Worm (Caenorhabditis elegans) whole organism, late embryonic: ENCODE measurements around the gene T22G5.3.

ENCODE experiments used
- C38D4.7 ChIP-seq: fragments of 200-800 bp; sonication (Bioruptor generic); optimal IDR thresholded peaks from 2 replicates; lab custom pipeline; 2018; ENCODE audit warnings: mild to moderate bottlenecking, missing genetic modification characterization, moderate library complexity, missing compliant biosample characterization
- K02D7.2 ChIP-seq: sonication (generic microtip); optimal IDR thresholded peaks from 2 replicates; lab custom pipeline; 2017; ENCODE audit warnings: mild to moderate bottlenecking, missing genetic modification characterization, missing compliant biosample characterization
- K09A11.1 ChIP-seq: sonication (generic microtip); optimal IDR thresholded peaks from 2 replicates; lab custom pipeline; 2017; ENCODE audit warnings: antibody characterized with exemption, mild to moderate bottlenecking, missing genetic modification characterization, missing compliant biosample characterization; ENCODE audit not compliant: insufficient read depth
- T23F11.4 ChIP-seq: fragments of 200-800 bp; sonication (Bioruptor generic); optimal IDR thresholded peaks from 2 replicates; lab custom pipeline; 2018; ENCODE audit warnings: mild to moderate bottlenecking, missing genetic modification characterization, missing compliant biosample characterization
- Y22D7AL.16 ChIP-seq: sonication (generic microtip); optimal IDR thresholded peaks from 2 replicates; lab custom pipeline; 2016; ENCODE audit warnings: missing genetic modification characterization, missing compliant biosample characterization
- ceh-14 ChIP-seq: sonication (generic microtip); optimal IDR thresholded peaks from 2 replicates; lab custom pipeline; 2016; ENCODE audit warnings: missing genotype, missing genetic modification characterization, missing compliant biosample characterization
- ceh-2 ChIP-seq: sonication (generic microtip); optimal IDR thresholded peaks from 2 replicates; lab custom pipeline; 2016; ENCODE audit warnings: missing genotype, missing genetic modification characterization, missing compliant biosample characterization
- ceh-30 ChIP-seq: fragments of 150-350 bp; optimal IDR thresholded peaks from 2 replicates; lab custom pipeline; 2014; ENCODE audit warnings: missing biosample characterization, missing genetic modification characterization
- ceh-34 ChIP-seq: sonication (generic microtip); optimal IDR thresholded peaks from 2 replicates; lab custom pipeline; 2016; ENCODE audit warnings: mild to moderate bottlenecking, missing genetic modification characterization, missing compliant biosample characterization
- ceh-6 ChIP-seq: fragments of 200-800 bp; sonication (Bioruptor generic); optimal IDR thresholded peaks from 2 replicates; lab custom pipeline; 2018; ENCODE audit warnings: mild to moderate bottlenecking, missing genetic modification characterization, missing compliant biosample characterization
- ceh-9 ChIP-seq: sonication (generic microtip); optimal IDR thresholded peaks from 2 replicates; lab custom pipeline; 2016; ENCODE audit warnings: mild to moderate bottlenecking, missing genetic modification characterization, inconsistent platforms, missing compliant biosample characterization
- dmd-4 ChIP-seq: sonication (generic microtip); optimal IDR thresholded peaks from 2 replicates; lab custom pipeline; 2016; ENCODE audit warnings: borderline replicate concordance, missing genetic modification characterization, missing compliant biosample characterization
- dve-1 ChIP-seq: sonication (generic microtip); optimal IDR thresholded peaks from 2 replicates; lab custom pipeline; 2017; ENCODE audit warnings: antibody characterized with exemption, mild to moderate bottlenecking, missing genetic modification characterization, missing compliant biosample characterization
- elt-2 ChIP-seq: sonication (generic microtip); optimal IDR thresholded peaks from 2 replicates; lab custom pipeline; 2016; ENCODE audit warnings: missing genetic modification reagents, missing genetic modification characterization, missing compliant biosample characterization
- ets-4 ChIP-seq: sonication (generic microtip); optimal IDR thresholded peaks from 2 replicates; lab custom pipeline; 2016; ENCODE audit warnings: missing genetic modification characterization, missing compliant biosample characterization
- eyg-1 ChIP-seq: sonication (generic microtip); optimal IDR thresholded peaks from 2 replicates; lab custom pipeline; 2016; ENCODE audit warnings: missing genotype, missing genetic modification characterization, missing compliant biosample characterization
- fkh-10 ChIP-seq: fragments of 150-350 bp; optimal IDR thresholded peaks from 2 replicates; lab custom pipeline; 2014; ENCODE audit warnings: missing biosample characterization, missing genetic modification reagents, missing genetic modification characterization
- lin-11 ChIP-seq: fragments of 200-800 bp; sonication (Bioruptor generic); optimal IDR thresholded peaks from 2 replicates; lab custom pipeline; 2018; ENCODE audit warnings: mild to moderate bottlenecking, missing genetic modification characterization, missing compliant biosample characterization
- madf-2 ChIP-seq: sonication (generic microtip); optimal IDR thresholded peaks from 2 replicates; lab custom pipeline; 2017; ENCODE audit warnings: missing genetic modification characterization, missing compliant biosample characterization
- nhr-11 ChIP-seq: fragments of 150-350 bp; optimal IDR thresholded peaks from 2 replicates; lab custom pipeline; 2014; ENCODE audit warnings: missing biosample characterization, missing genetic modification characterization
- nhr-232 ChIP-seq: sonication (generic microtip); optimal IDR thresholded peaks from 2 replicates; lab custom pipeline; 2016; ENCODE audit warnings: missing genetic modification characterization, missing compliant biosample characterization
- pat-9 ChIP-seq: fragments of 200-800 bp; sonication (Bioruptor generic); optimal IDR thresholded peaks from 2 replicates; lab custom pipeline; 2018; ENCODE audit warnings: mild to moderate bottlenecking, missing genetic modification characterization, moderate library complexity, missing compliant biosample characterization
- pha-2 ChIP-seq: sonication (generic microtip); optimal IDR thresholded peaks from 2 replicates; lab custom pipeline; 2017; ENCODE audit warnings: mild to moderate bottlenecking, missing genetic modification characterization, missing compliant biosample characterization
- pqm-1 ChIP-seq: sonication (generic microtip); optimal IDR thresholded peaks from 2 replicates; lab custom pipeline; 2016; ENCODE audit warnings: missing genetic modification characterization, missing compliant biosample characterization
- rnt-1 ChIP-seq: sonication (generic microtip); optimal IDR thresholded peaks from 2 replicates; lab custom pipeline; 2016; ENCODE audit warnings: missing genetic modification characterization, missing compliant biosample characterization
- sdc-2 ChIP-seq: sonication (generic microtip); optimal IDR thresholded peaks from 2 replicates; lab custom pipeline; 2016; ENCODE audit warnings: missing genotype, missing genetic modification characterization, missing compliant biosample characterization
- tbx-2 ChIP-seq: sonication (generic microtip); optimal IDR thresholded peaks from 2 replicates; lab custom pipeline; 2016; ENCODE audit warnings: missing genetic modification characterization, missing compliant biosample characterization
- tbx-7 ChIP-seq: sonication (generic microtip); optimal IDR thresholded peaks from 2 replicates; lab custom pipeline; 2016; ENCODE audit warnings: missing genotype, missing genetic modification characterization, missing compliant biosample characterization
- ttx-3 ChIP-seq: sonication (generic microtip); optimal IDR thresholded peaks from 2 replicates; lab custom pipeline; 2016; ENCODE audit warnings: missing genetic modification reagents, missing genetic modification characterization, missing compliant biosample characterization
- unc-55 ChIP-seq: sonication (generic microtip); optimal IDR thresholded peaks from 2 replicates; lab custom pipeline; 2017; ENCODE audit warnings: missing biosample characterization, missing genetic modification reagents, missing genetic modification characterization
- zip-5 ChIP-seq: sonication (generic microtip); optimal IDR thresholded peaks from 2 replicates; lab custom pipeline; 2016; ENCODE audit warnings: missing genetic modification characterization, missing compliant biosample characterization
- ztf-16 ChIP-seq: sonication (generic microtip); optimal IDR thresholded peaks from 2 replicates; lab custom pipeline; 2017; ENCODE audit warnings: missing genetic modification characterization, missing compliant biosample characterization

T22G5.3 gene

ce11 chrV:13892457-13893375 lies 12.0 kb downstream of the T22G5.3 start, which contains the start of gene sptl-3:
TSS of gene sptl-3 (plus strand) at chrV:13893325.
- TF ChIP-seq tbx-2 (tag; lab: Kevin White, UChicago) (peak; percentile 31), madf-2 (tag; lab: Kevin White, UChicago) (no peak), elt-2 (tag; lab: Kevin White, UChicago) (peak; percentile 46)
- TF ChIP-seq, all 69 proteins: peak for 2

ce11 chrV:13893583-13893982 lies 12.9 kb downstream of the T22G5.3 start:
- no peak for TF ChIP-seq tbx-2 (tag; lab: Kevin White, UChicago)
- peak; percentile 51 for TF ChIP-seq elt-2 (tag; lab: Kevin White, UChicago)

DNA sequence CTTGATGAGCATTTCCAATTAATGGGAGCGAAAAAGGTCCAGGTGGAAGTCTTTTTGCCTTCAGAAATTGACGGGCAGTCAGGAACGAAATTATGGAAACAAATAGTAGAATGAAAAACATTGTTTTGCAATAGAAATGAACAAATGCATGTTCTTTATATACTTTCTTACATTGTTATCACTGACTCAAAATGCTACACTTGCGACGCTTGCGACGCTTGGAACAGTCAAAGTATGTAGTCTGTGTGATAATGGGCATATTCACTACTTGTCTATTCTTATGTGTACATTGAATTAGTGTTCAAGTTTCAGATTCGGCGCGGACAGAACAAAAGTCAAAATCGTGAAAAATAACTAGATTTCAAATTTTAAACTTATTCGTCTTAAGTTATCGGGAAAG lies 17.6 kb downstream of the T22G5.3 start, which contains the start of gene cyp-35C1:
Gene cyp-35C1, minus strand, starts transcription at position 132 of the 400 bp plus-strand sequence.
- TF ChIP-seq K02D7.2 (tag; lab: Kevin White, UChicago), result no peak
- TF ChIP-seq elt-2 (tag; lab: Kevin White, UChicago), result peak; percentile 22

DNA sequence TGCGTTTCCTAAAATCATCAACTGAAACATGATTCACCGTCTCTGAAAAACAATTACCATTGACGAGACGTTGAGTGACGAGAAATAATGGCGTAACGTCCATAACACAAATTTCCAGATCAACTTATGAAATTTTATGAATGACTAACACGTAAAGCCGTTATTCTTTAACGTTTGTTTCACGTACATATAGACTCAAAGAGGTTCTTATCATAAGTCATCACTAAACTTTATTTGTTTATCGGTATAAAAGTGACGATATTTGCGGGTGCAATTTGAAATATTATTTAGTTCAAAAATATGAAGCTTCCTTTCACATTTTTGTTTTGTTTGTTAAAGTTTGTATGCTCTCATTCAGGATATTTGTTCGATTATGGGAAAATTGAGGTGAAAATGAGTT lies 18.5 kb downstream of the T22G5.3 start, which contains the start of gene oac-3:
Gene oac-3, plus strand, starts transcription at position 301 of the 400 bp plus-strand sequence.
- TF ChIP-seq tbx-7, result no peak
- no peak for TF ChIP-seq unc-55 (GFP tag; lab: Kevin White, UChicago)
- TF ChIP-seq ceh-9 (tag; lab: Kevin White, UChicago), result no peak
- TF ChIP-seq nhr-11 (tag; lab: Kevin White, UChicago), result no peak
- TF ChIP-seq eyg-1 (tag; lab: Kevin White, UChicago), result no peak
- no peak for TF ChIP-seq ttx-3
- TF ChIP-seq ets-4, result no peak
- no peak for TF ChIP-seq T23F11.4 (GFP tag; lab: Kevin White, UChicago)
- TF ChIP-seq ceh-34 (tag; lab: Kevin White, UChicago), result no peak
- TF ChIP-seq ceh-6 (GFP tag; lab: Kevin White, UChicago), result no peak
- TF ChIP-seq ceh-14 (tag; lab: Kevin White, UChicago), result no peak
- TF ChIP-seq zip-5 (tag; lab: Kevin White, UChicago), result no peak
- no peak for TF ChIP-seq pat-9
- no peak for TF ChIP-seq pha-2 (tag; lab: Kevin White, UChicago)
- TF ChIP-seq rnt-1, result no peak
- no peak for TF ChIP-seq Y22D7AL.16 (tag; lab: Kevin White, UChicago)

ce11 chrV:13902495-13902894 lies 21.8 kb downstream of the T22G5.3 start, which contains the start of gene C06B3.1:
TSS of gene C06B3.1 (plus strand) at chrV:13902795.
- TF ChIP-seq fkh-10 (GFP tag; lab: Kevin White, UChicago), result no peak
- TF ChIP-seq rnt-1, result no peak
- no peak for TF ChIP-seq nhr-232 (tag; lab: Kevin White, UChicago)
- no peak for TF ChIP-seq ceh-2 (tag; lab: Kevin White, UChicago)
- TF ChIP-seq K09A11.1 (tag; lab: Kevin White, UChicago), result no peak
- no peak for TF ChIP-seq sdc-2 (tag; lab: Kevin White, UChicago)
- TF ChIP-seq lin-11 (tag; lab: Kevin White, UChicago), result no peak
- no peak for TF ChIP-seq C38D4.7
- TF ChIP-seq pqm-1 (tag; lab: Kevin White, UChicago), result no peak
- TF ChIP-seq dmd-4 (tag; lab: Kevin White, UChicago), result no peak
- TF ChIP-seq elt-2 (tag; lab: Kevin White, UChicago), result no peak
- no peak for TF ChIP-seq dve-1 (tag; lab: Kevin White, UChicago)
- no peak for TF ChIP-seq ztf-16 (tag; lab: Kevin White, UChicago)
- TF ChIP-seq ceh-9 (tag; lab: Kevin White, UChicago), result no peak
- no peak for TF ChIP-seq ceh-30
